Fruit fly (Drosophila melanogaster): ENCODE data around the gene Lk6.

The Lk6 gene

DNA sequence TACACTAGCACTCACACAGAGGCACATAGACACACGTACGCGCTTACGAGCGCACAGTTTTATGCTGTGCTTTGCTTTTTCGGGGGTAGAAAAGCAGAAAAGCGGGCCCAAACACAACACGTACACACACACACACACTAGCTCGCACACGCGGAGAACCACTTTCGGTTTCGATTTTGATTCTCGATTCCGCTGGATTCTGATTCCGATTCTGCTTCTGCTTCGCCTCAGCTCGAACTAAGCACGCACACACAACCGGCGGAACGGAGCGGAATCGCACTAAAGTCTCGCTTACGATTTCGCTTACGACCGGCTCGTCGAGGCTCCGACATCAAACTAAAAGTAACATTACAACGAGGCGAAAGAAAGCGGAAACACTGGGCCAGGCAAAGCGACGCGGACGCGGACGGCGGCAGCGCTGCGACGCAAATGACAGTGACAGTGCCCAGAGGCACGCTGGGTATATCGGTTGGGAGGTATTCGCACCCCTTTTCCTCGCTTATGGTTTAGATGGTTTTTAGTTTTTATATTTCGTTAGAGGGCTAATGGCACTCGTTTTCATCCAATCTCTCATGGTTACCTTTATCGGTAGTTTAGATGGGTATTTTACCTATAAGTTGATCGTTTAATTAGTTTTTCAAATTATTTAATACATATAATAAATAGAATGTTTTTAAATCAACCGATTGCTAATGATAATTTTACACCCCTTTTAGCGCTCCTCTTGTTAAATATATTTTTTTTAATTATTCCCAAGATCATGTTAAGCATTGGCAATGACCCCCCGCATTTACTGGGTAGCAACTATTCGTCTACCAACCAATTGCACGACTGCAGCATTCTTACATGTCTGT is 14.0 kb upstream of the Lk6 start (continued):
- peak; percentile 82 for TF ChIP-seq CG16815 (GFP tag; optimal IDR thresholded peaks at IDR 0.05)
- peak; percentile 80 for TF ChIP-seq CG15601 (tag; optimal IDR thresholded peaks at IDR 0.05)
- peak in 1 of 2 experiments; percentile 6 for TF ChIP-seq Trl (optimal IDR thresholded peaks at IDR 0.05)
- TF ChIP-seq Trl (GFP tag; optimal IDR thresholded peaks at IDR 0.05) = peak; percentile 51
- TF ChIP-seq bsh (GFP tag; optimal IDR thresholded peaks at IDR 0.05) = peak; percentile 43 to 44
- TF ChIP-seq chinmo (GFP tag; IDR thresholded peaks at IDR 0.05; ENCODE audit: partially characterized antibody) = peak; percentile 94
- TF ChIP-seq NfI (GFP tag; optimal IDR thresholded peaks at IDR 0.05) = peak; percentile 48
- TF ChIP-seq odd (GFP tag; optimal IDR thresholded peaks at IDR 0.05) = peak; percentile 76
- TF ChIP-seq aop (GFP tag; IDR thresholded peaks at IDR 0.05) = peak; percentile 71
- TF ChIP-seq CG7745 (tag; optimal IDR thresholded peaks at IDR 0.05) = peak; percentile 48
- peak; percentile 3 for TF ChIP-seq Bdp1 (GFP tag; optimal IDR thresholded peaks at IDR 0.05)
- no peak for TF ChIP-seq CG17568 (GFP tag; optimal IDR thresholded peaks at IDR 0.05)
- peak; percentile 61 for TF ChIP-seq BtbVII (GFP tag; optimal IDR thresholded peaks at IDR 0.05)
- TF ChIP-seq sr (GFP tag; IDR thresholded peaks at IDR 0.05) = no peak
- no peak for TF ChIP-seq CG2202 (tag; optimal IDR thresholded peaks at IDR 0.05)
- no peak for TF ChIP-seq Neu2 (GFP tag; optimal IDR thresholded peaks at IDR 0.05; ENCODE audit: borderline replicate concordance)
- TF ChIP-seq ranshi (GFP tag; IDR thresholded peaks at IDR 0.05) = no peak
- peak; percentile 21 for TF ChIP-seq CG10565 (GFP tag; optimal IDR thresholded peaks at IDR 0.05)
- TF ChIP-seq Usf (GFP tag; optimal IDR thresholded peaks at IDR 0.05) = peak; percentile 66
- TF ChIP-seq gcm2 (GFP tag; optimal IDR thresholded peaks at IDR 0.05) = peak; percentile 49
- TF ChIP-seq CG1832 (GFP tag; optimal IDR thresholded peaks at IDR 0.05) = no peak
- TF ChIP-seq CG11504 (tag; optimal IDR thresholded peaks at IDR 0.05) = peak; percentile 76
- no peak for TF ChIP-seq HLH3B (GFP tag; IDR thresholded peaks at IDR 0.05)
- peak; percentile 33; the same call in 1 of the 2 replicates for TF ChIP-seq Gsc (GFP tag; IDR thresholded peaks at IDR 0.05)
- peak; percentile 30 for TF ChIP-seq Dad (GFP tag; optimal IDR thresholded peaks at IDR 0.05)
- no peak for TF ChIP-seq Taf1 (GFP tag; IDR thresholded peaks at IDR 0.05)
- peak; percentile 52 for TF ChIP-seq CG18764 (GFP tag; optimal IDR thresholded peaks at IDR 0.05)
- TF ChIP-seq ac (GFP tag; optimal IDR thresholded peaks at IDR 0.05) = peak; percentile 22
- TF ChIP-seq Atf3 (GFP tag; optimal IDR thresholded peaks at IDR 0.05) = no peak
- no peak for TF ChIP-seq Optix (GFP tag; IDR thresholded peaks at IDR 0.05)
- TF ChIP-seq zen (tag; optimal IDR thresholded peaks at IDR 0.05) = peak; percentile 4
- no peak for TF ChIP-seq peb (GFP tag; IDR thresholded peaks at IDR 0.05)
- peak; percentile 57 for TF ChIP-seq CG4328 (GFP tag; optimal IDR thresholded peaks at IDR 0.05)
- no peak for TF ChIP-seq CG15479 (GFP tag; optimal IDR thresholded peaks at IDR 0.05)
- peak; percentile 24 for TF ChIP-seq CG9609 (GFP tag; optimal IDR thresholded peaks at IDR 0.05)
- TF ChIP-seq CG2678 (tag; optimal IDR thresholded peaks at IDR 0.05) = peak; percentile 77
- TF ChIP-seq Dp (GFP tag; optimal IDR thresholded peaks at IDR 0.05) = no peak
- peak; percentile 45 for TF ChIP-seq CHES-1-like (GFP tag; optimal IDR thresholded peaks at IDR 0.05)
- TF ChIP-seq Sry-δ (GFP tag; optimal IDR thresholded peaks at IDR 0.05) = no peak
- peak; percentile 50 for TF ChIP-seq CG17829 (tag; optimal IDR thresholded peaks at IDR 0.05)
- TF ChIP-seq CG6254 (GFP tag; optimal IDR thresholded peaks at IDR 0.05) = peak; percentile 65
- peak; percentile 18 for TF ChIP-seq Hsf (GFP tag; optimal IDR thresholded peaks at IDR 0.05)
- TF ChIP-seq jigr1 (GFP tag; IDR thresholded peaks at IDR 0.05) = no peak
- TF ChIP-seq Side (GFP tag; optimal IDR thresholded peaks at IDR 0.05) = peak; percentile 64
- peak; percentile 43 for TF ChIP-seq ara (GFP tag; IDR thresholded peaks at IDR 0.05)
- TF ChIP-seq slou (GFP tag; optimal IDR thresholded peaks at IDR 0.05) = peak; percentile 18
- TF ChIP-seq bbx (GFP tag; IDR thresholded peaks at IDR 0.05; ENCODE audit: partially characterized antibody) = peak; percentile 67
- 0 out of 2 replicates have a peak, but pooled peaks have one; percentile 21 for TF ChIP-seq hbn (GFP tag; IDR thresholded peaks at IDR 0.05; ENCODE audit: partially characterized antibody)
- TF ChIP-seq Adf1 (GFP tag; IDR thresholded peaks at IDR 0.05) = peak; percentile 96
